Fruit fly (Drosophila melanogaster) whole organism, embryonic: Measurements from ENCODE around the gene Moe.

Experiments
- CG13296 ChIP-seq: fragments of 200-800 bp; sonication (Bioruptor generic); optimal IDR thresholded peaks from 3 replicates; lab custom pipeline; 2018; ENCODE audit warnings: missing biosample characterization, mild to moderate bottlenecking, missing genetic modification characterization
- CG4730 ChIP-seq: fragments of 200-800 bp; sonication (Bioruptor generic); IDR thresholded peaks from 2 replicates; pipeline ENCODE4 v1.3.6; 2022; ENCODE audit warnings: missing biosample characterization, missing genetic modification characterization
- CG5180 ChIP-seq: fragments of 200-800 bp; sonication (Bioruptor generic); optimal IDR thresholded peaks from 3 replicates; lab custom pipeline; 2017; ENCODE audit warnings: missing biosample characterization, missing genetic modification characterization, mild to moderate bottlenecking, moderate library complexity, missing genetic modification reagents
- CG8478 ChIP-seq: fragments of >200 bp; optimal IDR thresholded peaks from 2 replicates; lab custom pipeline; 2018
- Dfd ChIP-seq, 2 experiments: fragments of >200 bp; optimal IDR thresholded peaks; 2 replicates each; lab custom pipeline; 2017; ENCODE audit warnings: missing biosample characterization in 2 of 2, missing genetic modification characterization in 2 of 2
- Jarid2 ChIP-seq: fragments of 200-800 bp; sonication (Bioruptor generic); optimal IDR thresholded peaks from 3 replicates; lab custom pipeline; 2017; ENCODE audit warnings: mild to moderate bottlenecking, missing biosample characterization, missing genetic modification reagents, missing genetic modification characterization
- abd-A ChIP-seq: fragments of 200-800 bp; sonication (Bioruptor generic); optimal IDR thresholded peaks from 3 replicates; lab custom pipeline; 2019; ENCODE audit warnings: missing biosample characterization, mild to moderate bottlenecking, missing genetic modification characterization, moderate library complexity
- btn ChIP-seq: fragments of 200-800 bp; sonication (Bioruptor generic); optimal IDR thresholded peaks from 2 replicates; lab custom pipeline; 2016; ENCODE audit warnings: missing biosample characterization, missing genetic modification characterization
- maf-S ChIP-seq: fragments of 200-800 bp; sonication (Bioruptor generic); optimal IDR thresholded peaks from 2 replicates; lab custom pipeline; 2016; ENCODE audit warnings: missing biosample characterization, missing genetic modification characterization

DNA sequence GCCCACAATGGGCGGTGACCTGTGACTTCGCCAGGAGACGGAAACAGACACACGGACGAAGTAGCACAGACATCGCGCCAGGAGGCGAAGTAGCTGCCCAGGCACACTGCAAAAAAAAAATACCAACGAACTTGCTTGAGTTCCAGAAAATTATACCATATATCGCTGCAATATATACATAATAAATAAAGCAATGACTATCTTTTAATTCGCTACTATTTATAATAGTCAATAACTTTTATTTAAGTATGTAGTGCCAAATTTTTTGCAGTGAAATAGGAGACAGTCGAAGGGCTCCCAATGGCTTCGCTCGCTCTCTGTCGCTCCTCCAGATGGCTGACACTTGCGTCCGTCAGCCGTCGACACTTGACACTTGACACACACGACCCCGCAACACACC is 68.0 kb downstream of the Moe start:
- TF ChIP-seq CG13296 (GFP tag; lab: Kevin White, UChicago) (no peak), CG4730 (GFP tag; lab: Robert Waterston, UW) (no peak), CG5180 (GFP tag; lab: Kevin White, UChicago) (no peak), CG8478 (lab: Kevin White, UChicago) (no peak), Jarid2 (GFP tag; lab: Kevin White, UChicago) (no peak), Dfd (GFP tag; optimal IDR thresholded peaks at IDR 0.05; lab: Kevin White, UChicago) (no peak), abd-A (no peak), maf-S (GFP tag; lab: Kevin White, UChicago) (no peak), btn (GFP tag; lab: Kevin White, UChicago) (no peak)
